Worm (Caenorhabditis elegans): Measurements from ENCODE around the gene smf-3.

Gene smf-3

ce11 chrIV:2634992-2635391 is 16.3 kb downstream of the smf-3 start:
- TF ChIP-seq ztf-29 (GFP tag; IDR thresholded peaks at IDR 0.05) (no peak), klf-2 (GFP tag; conservative IDR thresholded peaks at IDR 0.05) (no peak), ztf-23 (GFP tag; IDR thresholded peaks at IDR 0.05) (no peak), ref-1 (GFP tag; conservative IDR thresholded peaks at IDR 0.05) (no peak), cog-1 (tag; optimal IDR thresholded peaks at IDR 0.05) (no peak), flt-1 (GFP tag; IDR thresholded peaks at IDR 0.05) (0 out of 2 replicates have a peak, but pooled peaks have one; percentile 15)

- TF ChIP-seq med-1 (GFP tag; optimal IDR thresholded peaks at IDR 0.05; ENCODE audit: insufficient read depth): no peak
- peak; percentile 84 for TF ChIP-seq tab-1 (GFP tag; IDR thresholded peaks at IDR 0.05)
- peak; percentile 82 for TF ChIP-seq ztf-23 (GFP tag; IDR thresholded peaks at IDR 0.05)
- TF ChIP-seq flt-1 (GFP tag; IDR thresholded peaks at IDR 0.05): peak; percentile 78; the same call in 1 of the 2 replicates
- peak; percentile 72; the same call in 1 of the 2 replicates for TF ChIP-seq klf-2 (GFP tag; conservative IDR thresholded peaks at IDR 0.05)
- peak; percentile 72 for TF ChIP-seq ztf-29 (GFP tag; IDR thresholded peaks at IDR 0.05)
- peak; percentile 72 for TF ChIP-seq ref-1 (GFP tag; conservative IDR thresholded peaks at IDR 0.05)
- no peak for TF ChIP-seq cog-1 (tag; optimal IDR thresholded peaks at IDR 0.05)
- TF ChIP-seq T22C8.4 (GFP tag; IDR thresholded peaks at IDR 0.05): peak; percentile 99
Measured at ce11 chrIV:2639666-2640273, 21.1 kb downstream of the smf-3 start.

- TF ChIP-seq klf-2 (GFP tag; conservative IDR thresholded peaks at IDR 0.05) (no peak), med-1 (GFP tag; optimal IDR thresholded peaks at IDR 0.05; ENCODE audit: insufficient read depth) (no peak), ztf-23 (GFP tag; IDR thresholded peaks at IDR 0.05) (no peak), T22C8.4 (GFP tag; IDR thresholded peaks at IDR 0.05) (peak; percentile 85), cog-1 (tag; optimal IDR thresholded peaks at IDR 0.05) (no peak), ztf-29 (GFP tag; IDR thresholded peaks at IDR 0.05) (no peak), ref-1 (GFP tag; conservative IDR thresholded peaks at IDR 0.05) (no peak), flt-1 (GFP tag; IDR thresholded peaks at IDR 0.05) (0 out of 2 replicates have a peak, but pooled peaks have one; percentile 40), tab-1 (GFP tag; IDR thresholded peaks at IDR 0.05) (no peak)
Measured at ce11 chrIV:2640950-2641349, 22.3 kb downstream of the smf-3 start, which contains the start of the genes mdf-2 and nduv-3. Gene mdf-2 (minus strand): TSS chrIV:2641125. Gene nduv-3 (plus strand): TSS chrIV:2641310.

- TF ChIP-seq flt-1 (GFP tag; IDR thresholded peaks at IDR 0.05): no peak
- TF ChIP-seq ztf-23 (GFP tag; IDR thresholded peaks at IDR 0.05): no peak
- TF ChIP-seq ref-1 (GFP tag; conservative IDR thresholded peaks at IDR 0.05): no peak
- TF ChIP-seq ztf-29 (GFP tag; IDR thresholded peaks at IDR 0.05): no peak
- TF ChIP-seq tab-1 (GFP tag; IDR thresholded peaks at IDR 0.05): no peak
- TF ChIP-seq klf-2 (GFP tag; conservative IDR thresholded peaks at IDR 0.05): no peak
- TF ChIP-seq cog-1 (tag; optimal IDR thresholded peaks at IDR 0.05): no peak
- no peak for TF ChIP-seq T22C8.4 (GFP tag; IDR thresholded peaks at IDR 0.05)
- TF ChIP-seq med-1 (GFP tag; optimal IDR thresholded peaks at IDR 0.05; ENCODE audit: insufficient read depth): no peak
Measured at ce11 chrIV:2642054-2642453, 23.4 kb downstream of the smf-3 start.

ce11 chrIV:2642673-2643072 is 24.0 kb downstream of the smf-3 start, which contains the start of gene ric-8:
Gene ric-8 (plus strand): TSS chrIV:2642973.
- no peak for TF ChIP-seq klf-2 (GFP tag; conservative IDR thresholded peaks at IDR 0.05)
- TF ChIP-seq T22C8.4 (GFP tag; IDR thresholded peaks at IDR 0.05): no peak
- TF ChIP-seq cog-1 (tag; optimal IDR thresholded peaks at IDR 0.05): no peak
- no peak for TF ChIP-seq ztf-29 (GFP tag; IDR thresholded peaks at IDR 0.05)
- no peak for TF ChIP-seq med-1 (GFP tag; optimal IDR thresholded peaks at IDR 0.05; ENCODE audit: insufficient read depth)
- TF ChIP-seq ref-1 (GFP tag; conservative IDR thresholded peaks at IDR 0.05): no peak
- no peak for TF ChIP-seq tab-1 (GFP tag; IDR thresholded peaks at IDR 0.05)
- no peak for TF ChIP-seq flt-1 (GFP tag; IDR thresholded peaks at IDR 0.05)
- TF ChIP-seq ztf-23 (GFP tag; IDR thresholded peaks at IDR 0.05): no peak

- TF ChIP-seq ztf-23 (GFP tag; IDR thresholded peaks at IDR 0.05): no peak
- TF ChIP-seq T22C8.4 (GFP tag; IDR thresholded peaks at IDR 0.05): peak; percentile 62
Measured at ce11 chrIV:2650031-2650430, 31.4 kb downstream of the smf-3 start.

- TF ChIP-seq klf-2 (GFP tag; conservative IDR thresholded peaks at IDR 0.05) (no peak), cog-1 (tag; optimal IDR thresholded peaks at IDR 0.05) (no peak)
Measured at ce11 chrIV:2654965-2655364, 36.3 kb downstream of the smf-3 start.

ce11 chrIV:2656400-2657139 is 37.9 kb downstream of the smf-3 start:
- 0 out of 2 replicates have a peak, but pooled peaks have one; percentile 7 for TF ChIP-seq tab-1 (GFP tag; IDR thresholded peaks at IDR 0.05)
- TF ChIP-seq ztf-23 (GFP tag; IDR thresholded peaks at IDR 0.05): no peak
- no peak for TF ChIP-seq T22C8.4 (GFP tag; IDR thresholded peaks at IDR 0.05)
- no peak for TF ChIP-seq cog-1 (tag; optimal IDR thresholded peaks at IDR 0.05)

ce11 chrIV:2657307-2657706 is 38.6 kb downstream of the smf-3 start:
- TF ChIP-seq ztf-29 (GFP tag; IDR thresholded peaks at IDR 0.05) (no peak), ztf-23 (GFP tag; IDR thresholded peaks at IDR 0.05) (no peak), flt-1 (GFP tag; IDR thresholded peaks at IDR 0.05) (peak; percentile 78), tab-1 (GFP tag; IDR thresholded peaks at IDR 0.05) (peak; percentile 45; the same call in 1 of the 2 replicates)

- no peak for TF ChIP-seq klf-2 (GFP tag; conservative IDR thresholded peaks at IDR 0.05)
- no peak for TF ChIP-seq flt-1 (GFP tag; IDR thresholded peaks at IDR 0.05)
- no peak for TF ChIP-seq tab-1 (GFP tag; IDR thresholded peaks at IDR 0.05)
- TF ChIP-seq T22C8.4 (GFP tag; IDR thresholded peaks at IDR 0.05): no peak
- no peak for TF ChIP-seq ztf-23 (GFP tag; IDR thresholded peaks at IDR 0.05)
- TF ChIP-seq ztf-29 (GFP tag; IDR thresholded peaks at IDR 0.05): no peak
- no peak for TF ChIP-seq ref-1 (GFP tag; conservative IDR thresholded peaks at IDR 0.05)
- TF ChIP-seq cog-1 (tag; optimal IDR thresholded peaks at IDR 0.05): no peak
- TF ChIP-seq med-1 (GFP tag; optimal IDR thresholded peaks at IDR 0.05; ENCODE audit: insufficient read depth): no peak
Measured at ce11 chrIV:2658733-2659132, 40.1 kb downstream of the smf-3 start.
